Fruit fly (Drosophila melanogaster) whole organism, adult: Measurements from ENCODE around the gene Or83a.

Experiments
- CG11617 ChIP-seq: fragments of 200-800 bp; sonication (Bioruptor generic); optimal IDR thresholded peaks from 2 replicates; lab custom pipeline; 2017; ENCODE audit warnings: mild to moderate bottlenecking, missing biosample characterization, missing genetic modification reagents, missing genetic modification characterization
- CG12768 ChIP-seq: fragments of 200-800 bp; sonication (Bioruptor generic); optimal IDR thresholded peaks from 2 replicates; lab custom pipeline; 2017; ENCODE audit warnings: missing biosample characterization, missing genetic modification characterization, mild to moderate bottlenecking, moderate library complexity, missing genetic modification reagents
- CG14711 ChIP-seq: fragments of 200-800 bp; sonication (Bioruptor generic); optimal IDR thresholded peaks from 2 replicates; lab custom pipeline; 2018; ENCODE audit warnings: missing biosample characterization, mild to moderate bottlenecking, missing genetic modification characterization, moderate library complexity
- CG1620 ChIP-seq: fragments of 200-800 bp; sonication (Bioruptor generic); optimal IDR thresholded peaks from 2 replicates; lab custom pipeline; 2016; ENCODE audit warnings: missing biosample characterization, missing genetic modification characterization
- CG33017 ChIP-seq: fragments of 200-800 bp; sonication (Bioruptor generic); optimal IDR thresholded peaks from 2 replicates; lab custom pipeline; 2018; ENCODE audit warnings: missing biosample characterization, mild to moderate bottlenecking, missing genetic modification characterization, moderate library complexity
- CG5204 ChIP-seq: fragments of 200-800 bp; sonication (Bioruptor generic); optimal IDR thresholded peaks from 2 replicates; lab custom pipeline; 2016; ENCODE audit warnings: missing biosample characterization, missing genetic modification characterization
- CG7045 ChIP-seq: fragments of 200-800 bp; sonication (Bioruptor generic); optimal IDR thresholded peaks from 2 replicates; lab custom pipeline; 2017; ENCODE audit warnings: missing biosample characterization, mild to moderate bottlenecking, missing genetic modification characterization
- CG7101 ChIP-seq: fragments of 200-800 bp; sonication (Bioruptor generic); optimal IDR thresholded peaks from 2 replicates; lab custom pipeline; 2018; ENCODE audit warnings: missing biosample characterization, mild to moderate bottlenecking, missing genetic modification characterization, moderate library complexity
- Clk ChIP-seq: fragments of 200-800 bp; sonication (Bioruptor generic); optimal IDR thresholded peaks from 2 replicates; lab custom pipeline; 2017; ENCODE audit warnings: missing biosample characterization, missing genetic modification characterization
- Crg-1 ChIP-seq: fragments of 200-800 bp; sonication (Bioruptor generic); optimal IDR thresholded peaks from 2 replicates; lab custom pipeline; 2016; ENCODE audit warnings: missing biosample characterization, missing genetic modification characterization
- Hr96 ChIP-seq: fragments of 200-800 bp; sonication (Bioruptor generic); optimal IDR thresholded peaks from 2 replicates; lab custom pipeline; 2016; ENCODE audit warnings: missing biosample characterization, missing genetic modification characterization
- Mnt ChIP-seq: fragments of 200-800 bp; sonication (Bioruptor generic); optimal IDR thresholded peaks from 2 replicates; lab custom pipeline; 2016; ENCODE audit warnings: missing biosample characterization, mild to moderate bottlenecking, missing genetic modification characterization
- bab1 ChIP-seq: fragments of 200-800 bp; sonication (Bioruptor generic); optimal IDR thresholded peaks from 3 replicates; lab custom pipeline; 2019; ENCODE audit warnings: missing biosample characterization, mild to moderate bottlenecking, missing genetic modification characterization, moderate library complexity
- cic ChIP-seq: fragments of 200-800 bp; sonication (Bioruptor generic); optimal IDR thresholded peaks from 2 replicates; lab custom pipeline; 2017; ENCODE audit warnings: missing biosample characterization, mild to moderate bottlenecking, missing genetic modification characterization, moderate library complexity
- cnc ChIP-seq, 2 experiments: fragments of >200 bp; optimal IDR thresholded peaks; 2 replicates each; lab custom pipeline; 2017
- kay ChIP-seq: fragments of 200-800 bp; sonication (Bioruptor generic); peaks from one replicate; lab custom pipeline; 2016; ENCODE audit warnings: missing biosample characterization, missing genetic modification characterization, borderline replicate concordance
- ovo ChIP-seq: fragments of 200-800 bp; sonication (Bioruptor generic); optimal IDR thresholded peaks from 2 replicates; lab custom pipeline; 2016; ENCODE audit warnings: missing biosample characterization, missing genetic modification characterization
- pad ChIP-seq: fragments of 200-800 bp; sonication (Bioruptor generic); optimal IDR thresholded peaks from 3 replicates; lab custom pipeline; 2017; ENCODE audit warnings: missing biosample characterization, missing genetic modification characterization, mild to moderate bottlenecking, moderate library complexity, missing genetic modification reagents
- tj ChIP-seq: fragments of 200-800 bp; sonication (Bioruptor generic); optimal IDR thresholded peaks from 3 replicates; lab custom pipeline; 2017; ENCODE audit warnings: missing biosample characterization, mild to moderate bottlenecking, missing genetic modification characterization, moderate library complexity
- toe ChIP-seq: fragments of 200-800 bp; sonication (Bioruptor generic); optimal IDR thresholded peaks from 2 replicates; lab custom pipeline; 2016; ENCODE audit warnings: missing biosample characterization, missing genetic modification characterization

Gene Or83a

DNA sequence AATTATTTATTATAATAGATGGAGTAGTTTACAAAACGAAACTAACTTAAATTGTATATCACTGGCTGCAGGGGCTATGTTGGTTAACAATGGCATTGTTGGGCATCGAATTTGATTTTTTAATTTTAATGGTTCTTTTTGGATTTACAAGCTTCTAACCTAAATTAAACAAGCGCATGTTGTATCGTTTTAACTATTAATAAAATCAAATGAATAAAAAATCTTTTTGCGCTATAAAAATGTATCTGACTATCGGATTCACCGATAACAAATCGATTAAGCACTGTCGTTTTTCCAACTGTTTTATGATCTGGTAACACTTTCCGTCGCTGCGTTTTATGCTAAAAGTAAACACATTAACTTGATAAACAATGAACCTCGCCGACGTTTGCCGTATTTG lies 24.3 kb downstream of the Or83a start, which contains the start of the genes hd and CG14667:
hd (minus strand) TSS at position 243 of the 400 bp plus-strand sequence.
CG14667 (plus strand) TSS at position 303 of the 400 bp plus-strand sequence.
- TF ChIP-seq Mnt (peak; percentile 14), toe (GFP tag; lab: Kevin White, UChicago) (peak; percentile 50), tj (GFP tag; lab: Kevin White, UChicago) (no peak), kay (GFP tag; lab: Kevin White, UChicago) (no peak)

DNA sequence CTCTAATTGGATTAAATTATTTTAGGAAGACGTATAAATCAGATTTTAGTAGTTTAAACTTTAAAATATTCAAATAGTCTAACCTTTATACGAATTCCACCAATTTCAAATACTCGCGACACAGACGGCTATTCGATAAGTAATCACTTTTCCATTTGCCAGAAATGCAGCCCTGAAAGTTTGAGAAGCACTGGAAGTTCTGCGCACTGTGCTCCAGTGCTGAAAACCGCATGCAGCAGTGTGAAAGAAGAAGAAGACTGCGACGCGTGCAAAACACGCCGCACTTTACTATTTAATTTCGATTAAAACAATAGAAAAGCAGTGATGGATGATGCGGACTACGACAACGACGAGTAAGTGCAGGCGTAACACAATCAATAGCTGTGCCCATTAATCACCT lies 27.4 kb downstream of the Or83a start, which contains the start of gene Polr2F:
Polr2F (plus strand) TSS at position 233 of the 400 bp plus-strand sequence.
- TF ChIP-seq tj (GFP tag; lab: Kevin White, UChicago) (peak; percentile 50), CG5204 (peak; percentile 83), CG7045 (GFP tag; lab: Kevin White, UChicago) (peak; percentile 69), bab1 (peak; percentile 72), pad (GFP tag; lab: Kevin White, UChicago) (peak; percentile 80), kay (GFP tag; lab: Kevin White, UChicago) (no peak), CG12768 (GFP tag; lab: Kevin White, UChicago) (peak; percentile 81), CG7101 (tag; lab: Kevin White, UChicago) (peak; percentile 87), Mnt (peak; percentile 97), toe (GFP tag; lab: Kevin White, UChicago) (peak; percentile 85), Crg-1 (GFP tag; lab: Kevin White, UChicago) (peak; percentile 91), CG11617 (GFP tag; lab: Kevin White, UChicago) (peak; percentile 66), CG33017 (tag; lab: Kevin White, UChicago) (peak; percentile 57), CG1620 (GFP tag; lab: Kevin White, UChicago) (peak; percentile 93), CG14711 (tag; lab: Kevin White, UChicago) (peak; percentile 68), cic (peak; percentile 67), ovo (GFP tag; lab: Kevin White, UChicago) (peak; percentile 85), cnc (optimal IDR thresholded peaks at IDR 0.05; lab: Kevin White, UChicago) (no peak), Clk (GFP tag; lab: Kevin White, UChicago) (peak; percentile 76), Hr96 (GFP tag; lab: Kevin White, UChicago) (peak; percentile 81)

DNA sequence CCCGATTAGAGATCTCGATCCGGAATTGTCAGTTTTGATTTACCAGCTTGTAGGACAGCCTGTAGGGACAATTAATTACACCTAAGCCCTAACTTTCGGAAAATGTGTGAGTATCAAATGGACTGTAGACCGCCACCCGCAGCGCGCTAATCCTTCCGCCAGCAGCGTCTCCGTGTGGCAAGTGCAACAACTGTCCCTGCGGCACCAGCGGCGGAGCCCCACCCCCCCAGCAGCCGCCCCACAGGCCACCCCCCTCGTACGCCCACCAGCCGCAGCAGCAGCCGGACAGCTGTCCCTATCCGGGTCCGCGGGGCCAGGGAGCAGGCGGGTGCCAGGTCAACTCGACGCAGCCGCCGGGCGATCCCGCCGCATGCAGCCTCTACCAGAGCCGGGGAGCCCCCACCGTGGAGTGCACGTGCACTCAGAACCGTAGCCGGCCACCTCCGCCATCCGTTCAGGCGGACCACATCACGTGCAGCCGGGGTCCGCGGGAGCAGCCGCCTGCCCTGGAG lies 29.4 kb downstream of the Or83a start, which contains the start of the genes CG31542 and CG34277:
CG31542 (plus strand) TSS at position 51 of the 512 bp plus-strand sequence.
CG34277 (plus strand) TSS at position 51 of the 512 bp plus-strand sequence.
- TF ChIP-seq Crg-1 (GFP tag; lab: Kevin White, UChicago), result no peak
- no peak for TF ChIP-seq cnc (optimal IDR thresholded peaks at IDR 0.05; lab: Kevin White, UChicago)

DNA sequence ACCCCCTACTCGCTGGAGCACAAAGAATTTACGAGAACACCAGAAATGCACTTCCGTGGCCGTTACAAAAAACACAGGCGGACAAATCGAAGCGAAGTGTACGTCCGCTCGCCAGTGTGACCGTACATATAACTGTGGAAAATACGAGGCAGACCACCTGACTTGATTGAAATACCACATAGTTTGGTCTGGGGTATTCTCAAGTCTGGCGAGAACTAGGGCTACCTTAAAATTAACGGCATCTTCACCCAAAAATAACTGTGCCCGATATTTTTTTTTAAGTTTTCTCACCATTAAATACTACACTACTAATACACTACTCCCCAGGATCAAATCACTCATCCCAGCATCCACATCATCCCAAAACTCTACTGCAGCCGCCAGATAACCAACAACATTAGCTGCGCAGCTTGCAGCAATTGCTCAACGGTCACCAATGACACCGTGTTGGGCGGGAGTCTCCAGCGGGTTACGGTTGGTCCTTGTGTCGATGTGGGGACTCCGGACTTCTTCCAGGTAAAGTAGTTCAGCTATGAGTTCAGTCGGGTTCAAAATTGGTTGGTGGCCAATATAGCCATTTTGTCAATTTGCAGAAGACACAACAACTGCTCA lies 30.7 kb downstream of the Or83a start, which contains the start of gene Cerk:
Cerk (minus strand) TSS at position 137 of the 612 bp plus-strand sequence.
- TF ChIP-seq ovo (GFP tag; lab: Kevin White, UChicago), result peak; percentile 86
- no peak for TF ChIP-seq tj (GFP tag; lab: Kevin White, UChicago)
- TF ChIP-seq CG14711 (tag; lab: Kevin White, UChicago), result no peak
- peak; percentile 47 for TF ChIP-seq Mnt
- TF ChIP-seq toe (GFP tag; lab: Kevin White, UChicago), result peak; percentile 46
- peak; percentile 53 for TF ChIP-seq CG7101 (tag; lab: Kevin White, UChicago)
- TF ChIP-seq CG7045 (GFP tag; lab: Kevin White, UChicago), result no peak
- TF ChIP-seq CG11617 (GFP tag; lab: Kevin White, UChicago), result no peak
- peak; percentile 63 for TF ChIP-seq bab1
- TF ChIP-seq CG12768 (GFP tag; lab: Kevin White, UChicago), result no peak
- TF ChIP-seq CG1620 (GFP tag; lab: Kevin White, UChicago), result peak; percentile 39
- peak; percentile 50 for TF ChIP-seq Crg-1 (GFP tag; lab: Kevin White, UChicago)
- TF ChIP-seq Clk (GFP tag; lab: Kevin White, UChicago), result peak; percentile 18
- TF ChIP-seq Hr96 (GFP tag; lab: Kevin White, UChicago), result peak; percentile 42

DNA sequence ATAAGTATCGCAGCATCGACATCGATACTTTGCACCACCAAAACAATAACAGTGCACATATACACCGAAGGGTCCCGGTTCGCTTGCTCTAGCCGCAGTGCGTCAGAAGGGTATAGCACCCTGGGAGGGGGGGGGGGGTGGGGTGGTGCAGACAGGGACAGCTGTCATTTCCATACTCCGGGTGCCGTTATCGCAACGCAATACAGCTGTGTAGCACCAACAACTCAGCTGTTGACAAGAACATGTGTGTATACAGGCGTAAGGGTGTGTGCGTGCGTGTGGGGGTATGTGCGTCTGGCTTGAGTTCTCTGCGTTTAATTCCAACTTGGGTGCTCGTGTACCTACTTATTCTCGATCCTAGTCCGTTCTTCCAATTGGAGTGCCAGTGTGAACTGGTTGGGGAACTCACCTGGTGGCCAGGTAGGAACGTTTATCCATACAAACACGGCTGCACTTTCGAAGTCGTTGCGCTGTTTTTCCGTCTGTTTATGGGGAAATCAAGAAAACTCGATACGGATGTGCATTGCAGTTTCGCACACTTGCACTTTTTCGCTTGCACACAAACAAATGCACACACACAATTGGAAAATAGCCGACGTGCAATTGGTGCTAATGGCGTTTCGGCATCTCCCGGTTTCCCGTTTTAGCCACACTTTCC lies 31.4 kb downstream of the Or83a start:
- TF ChIP-seq Hr96 (GFP tag; lab: Kevin White, UChicago) (no peak), pad (GFP tag; lab: Kevin White, UChicago) (peak; percentile 59), cic (peak; percentile 87), toe (GFP tag; lab: Kevin White, UChicago) (no peak), CG11617 (GFP tag; lab: Kevin White, UChicago) (peak; percentile 39), CG7101 (tag; lab: Kevin White, UChicago) (no peak), kay (GFP tag; lab: Kevin White, UChicago) (no peak), CG12768 (GFP tag; lab: Kevin White, UChicago) (peak; percentile 48), CG7045 (GFP tag; lab: Kevin White, UChicago) (peak; percentile 21), ovo (GFP tag; lab: Kevin White, UChicago) (peak; percentile 90), CG33017 (tag; lab: Kevin White, UChicago) (peak; percentile 48), tj (GFP tag; lab: Kevin White, UChicago) (peak; percentile 90), bab1 (no peak), CG14711 (tag; lab: Kevin White, UChicago) (no peak), CG1620 (GFP tag; lab: Kevin White, UChicago) (no peak), CG5204 (no peak)
